Worm (Caenorhabditis elegans) whole organism, late embryonic: Measurements from ENCODE around the gene oac-2.

Experiments
- K02D7.2 ChIP-seq: sonication (generic microtip); optimal IDR thresholded peaks from 2 replicates; lab custom pipeline; 2017; ENCODE audit warnings: mild to moderate bottlenecking, missing genetic modification characterization, missing compliant biosample characterization
- ceh-6 ChIP-seq: fragments of 200-800 bp; sonication (Bioruptor generic); optimal IDR thresholded peaks from 2 replicates; lab custom pipeline; 2018; ENCODE audit warnings: mild to moderate bottlenecking, missing genetic modification characterization, missing compliant biosample characterization
- fkh-6 ChIP-seq: sonication (generic microtip); optimal IDR thresholded peaks from 2 replicates; lab custom pipeline; 2016; ENCODE audit warnings: missing genetic modification characterization, missing compliant biosample characterization
- hlh-30 ChIP-seq: sonication (generic microtip); optimal IDR thresholded peaks from 2 replicates; lab custom pipeline; 2017; ENCODE audit warnings: antibody characterized with exemption, missing genetic modification characterization, missing compliant biosample characterization; ENCODE audit not compliant: insufficient read depth

- TF ChIP-seq K02D7.2 (tag; lab: Kevin White, UChicago) (no peak), ceh-6 (GFP tag; lab: Kevin White, UChicago) (no peak), hlh-30 (tag; lab: Kevin White, UChicago) (no peak), fkh-6 (tag; lab: Kevin White, UChicago) (no peak)
Observed at ce11 chrV:3512381-3512780, 37.5 kb upstream of the oac-2 start, which contains the start of gene str-226.
